Worm (Caenorhabditis elegans): Measurements from ENCODE around the gene F43C11.7.

Gene F43C11.7

ce11 chrII:2335572-2335971 lies at the start of gene F43C11.7:
F43C11.7 (plus strand) TSS chrII:2335897.
- TF ChIP-seq dao-5 (tag; optimal IDR thresholded peaks at IDR 0.05) (no peak), W03F9.2 (tag; optimal IDR thresholded peaks at IDR 0.05) (no peak), him-1 (tag; optimal IDR thresholded peaks at IDR 0.05) (no peak)

DNA sequence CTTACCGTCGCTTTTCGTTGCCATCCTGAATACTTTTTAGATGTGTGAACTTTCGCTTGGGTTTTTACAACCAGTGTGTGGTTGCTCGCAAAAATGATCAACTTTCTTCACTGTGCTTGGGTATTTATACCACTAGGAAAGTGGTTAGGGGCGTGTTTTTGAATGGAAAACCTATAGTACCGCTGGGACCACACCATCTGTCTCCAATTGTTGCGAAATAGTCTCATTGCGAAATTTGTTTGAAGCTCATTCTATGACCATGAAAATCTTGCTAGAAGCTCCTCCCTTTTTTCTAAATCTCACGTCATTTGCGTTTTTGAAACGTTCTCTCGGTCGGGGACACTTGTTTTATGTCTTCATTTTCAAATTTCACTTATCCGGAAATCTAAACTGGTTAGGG lies 46.9 kb upstream of the F43C11.7 start, which contains the start of the genes K09F6.10 and K09F6.13:
K09F6.10 (minus strand) TSS at position 86 of the 400 bp plus-strand sequence.
K09F6.13 (plus strand) TSS at position 317 of the 400 bp plus-strand sequence.
- no peak for TF ChIP-seq dao-5 (tag; optimal IDR thresholded peaks at IDR 0.05)
- TF ChIP-seq W03F9.2 (tag; optimal IDR thresholded peaks at IDR 0.05), result no peak
- TF ChIP-seq him-1 (tag; optimal IDR thresholded peaks at IDR 0.05), result no peak

DNA sequence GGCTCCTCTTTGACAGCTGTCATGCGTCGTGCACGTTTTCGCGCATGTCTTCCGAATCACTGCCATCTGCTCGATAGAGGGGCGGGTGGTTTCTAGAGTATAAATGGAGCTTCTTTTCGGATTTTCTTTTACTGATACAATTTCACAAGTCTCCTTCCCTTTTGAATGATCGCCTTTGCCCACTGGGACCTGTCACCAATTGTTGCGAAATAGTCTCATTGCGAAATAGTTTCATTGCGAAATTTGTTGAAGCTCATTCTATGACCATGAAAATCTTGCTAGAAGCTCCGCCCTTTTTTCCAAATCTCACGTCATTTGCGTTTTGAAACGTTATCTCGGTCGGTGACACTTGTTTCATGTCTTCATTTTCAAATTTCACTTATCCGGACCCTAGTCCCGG lies 46.3 kb upstream of the F43C11.7 start:
- no peak for TF ChIP-seq him-1 (tag; optimal IDR thresholded peaks at IDR 0.05)
- no peak for TF ChIP-seq dao-5 (tag; optimal IDR thresholded peaks at IDR 0.05)
- no peak for TF ChIP-seq W03F9.2 (tag; optimal IDR thresholded peaks at IDR 0.05)

ce11 chrII:2292027-2292426 lies 43.7 kb upstream of the F43C11.7 start, which contains the start of gene K09F6.7:
K09F6.7 (minus strand) TSS chrII:2292127.
- no peak for TF ChIP-seq W03F9.2 (tag; optimal IDR thresholded peaks at IDR 0.05)

- no peak for TF ChIP-seq him-1 (tag; optimal IDR thresholded peaks at IDR 0.05)
- TF ChIP-seq W03F9.2 (tag; optimal IDR thresholded peaks at IDR 0.05), result no peak
- TF ChIP-seq dao-5 (tag; optimal IDR thresholded peaks at IDR 0.05), result no peak
These were observed 43.1 kb upstream of the F43C11.7 start for ce11 chrII:2292549-2292948.

DNA sequence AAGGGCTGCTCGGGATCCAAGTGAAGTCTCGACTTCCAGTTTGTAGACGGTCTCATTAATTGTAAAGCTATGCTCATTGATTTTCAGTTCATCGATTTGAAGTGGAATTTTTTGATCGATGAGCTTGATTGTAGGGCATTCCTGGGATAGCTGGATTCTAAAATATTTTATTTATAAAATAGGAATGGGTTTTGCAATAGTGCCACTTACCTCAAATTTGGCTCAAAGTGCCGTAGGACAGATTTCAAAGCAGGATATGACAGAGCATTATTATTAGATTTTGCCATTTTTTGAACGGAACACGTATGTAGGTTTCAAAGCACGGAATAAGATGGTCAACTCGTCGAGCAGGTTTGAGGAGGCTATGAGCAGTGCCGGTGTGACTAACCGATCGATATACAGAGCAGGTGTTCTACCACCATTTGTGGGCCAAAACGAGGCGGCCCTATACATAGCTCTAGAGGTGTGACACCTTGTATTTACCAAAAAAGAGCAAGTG lies 39.8 kb upstream of the F43C11.7 start, which contains the start of gene fbxc-25:
fbxc-25 (minus strand) TSS at position 449 of the 499 bp plus-strand sequence.
- no peak for TF ChIP-seq W03F9.2 (tag; optimal IDR thresholded peaks at IDR 0.05)
- TF ChIP-seq dao-5 (tag; optimal IDR thresholded peaks at IDR 0.05), result no peak
- no peak for TF ChIP-seq him-1 (tag; optimal IDR thresholded peaks at IDR 0.05)

- no peak for TF ChIP-seq W03F9.2 (tag; optimal IDR thresholded peaks at IDR 0.05)
- no peak for TF ChIP-seq dao-5 (tag; optimal IDR thresholded peaks at IDR 0.05)
- no peak for TF ChIP-seq him-1 (tag; optimal IDR thresholded peaks at IDR 0.05)
These were observed 37.0 kb upstream of the F43C11.7 start, which contains the start of gene B0281.4 for ce11 chrII:2298742-2299141. B0281.4 (minus strand) TSS chrII:2298842.

DNA sequence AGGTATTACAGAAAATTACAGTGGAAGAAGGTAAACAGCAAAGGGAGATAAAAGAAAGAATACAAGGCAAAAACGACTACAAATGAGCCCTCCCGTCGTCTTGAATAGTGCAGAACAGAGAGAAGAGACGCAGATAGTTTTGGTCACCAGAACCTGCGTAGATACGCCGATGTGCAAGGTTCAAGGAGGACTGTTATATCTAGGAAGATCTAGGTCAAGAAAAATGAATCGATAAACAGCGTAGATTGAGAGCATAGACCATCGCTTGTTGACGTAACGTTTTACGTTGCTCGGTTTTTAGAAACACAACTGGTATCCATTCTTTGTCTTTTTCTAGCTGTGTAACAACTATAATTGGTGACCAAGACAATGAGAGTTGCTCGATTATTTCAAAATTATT lies 34.8 kb upstream of the F43C11.7 start, which contains the start of gene B0281.5:
B0281.5 (minus strand) TSS at position 101 of the 400 bp plus-strand sequence.
- TF ChIP-seq dao-5 (tag; optimal IDR thresholded peaks at IDR 0.05), result no peak
- no peak for TF ChIP-seq him-1 (tag; optimal IDR thresholded peaks at IDR 0.05)
- no peak for TF ChIP-seq W03F9.2 (tag; optimal IDR thresholded peaks at IDR 0.05)

DNA sequence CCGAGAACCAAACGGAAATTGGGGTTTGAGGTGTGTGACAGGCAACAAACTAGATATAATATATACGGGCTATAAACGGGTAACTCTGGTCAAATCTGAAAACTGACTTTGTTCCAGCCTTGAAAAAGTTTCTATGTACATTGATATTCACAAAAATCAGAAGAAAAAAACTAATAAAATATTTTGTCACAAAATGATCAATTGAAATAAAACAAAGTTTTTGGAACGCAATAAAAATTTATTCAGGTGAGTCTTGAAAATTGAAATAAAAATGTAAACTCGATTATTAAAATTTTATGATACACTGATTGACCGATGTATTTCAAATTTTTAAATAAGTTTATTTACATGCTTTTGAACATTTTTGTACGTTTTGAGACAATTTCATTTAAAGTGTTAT lies 33.4 kb upstream of the F43C11.7 start, which contains the start of gene B0281.6:
B0281.6 (minus strand) TSS at position 101 of the 400 bp plus-strand sequence.
- TF ChIP-seq him-1 (tag; optimal IDR thresholded peaks at IDR 0.05) (no peak), W03F9.2 (tag; optimal IDR thresholded peaks at IDR 0.05) (no peak), dao-5 (tag; optimal IDR thresholded peaks at IDR 0.05) (no peak)

DNA sequence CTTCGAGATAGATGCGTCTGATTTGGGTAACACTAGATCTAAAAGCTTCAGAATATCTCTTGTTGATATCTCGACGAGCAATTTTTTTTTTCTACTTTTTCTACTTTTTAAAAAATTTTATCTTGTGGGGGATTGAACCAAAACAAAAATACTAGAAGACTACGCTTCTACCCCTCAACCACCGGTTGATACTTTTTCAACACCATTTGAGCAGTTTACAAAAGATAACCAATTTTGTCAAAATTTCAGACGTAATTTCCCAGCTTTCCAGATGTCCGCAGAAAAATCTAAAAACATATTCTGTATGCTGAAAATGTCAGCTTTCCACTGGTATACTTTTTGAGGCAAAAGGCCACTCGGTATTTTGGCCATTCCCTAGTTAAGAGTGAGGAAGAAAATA lies 31.1 kb upstream of the F43C11.7 start:
- TF ChIP-seq dao-5 (tag; optimal IDR thresholded peaks at IDR 0.05), result no peak
- TF ChIP-seq W03F9.2 (tag; optimal IDR thresholded peaks at IDR 0.05), result no peak
- no peak for TF ChIP-seq him-1 (tag; optimal IDR thresholded peaks at IDR 0.05)

- TF ChIP-seq dao-5 (tag; optimal IDR thresholded peaks at IDR 0.05), result no peak
These were observed 30.2 kb upstream of the F43C11.7 start for ce11 chrII:2305507-2305906.

DNA sequence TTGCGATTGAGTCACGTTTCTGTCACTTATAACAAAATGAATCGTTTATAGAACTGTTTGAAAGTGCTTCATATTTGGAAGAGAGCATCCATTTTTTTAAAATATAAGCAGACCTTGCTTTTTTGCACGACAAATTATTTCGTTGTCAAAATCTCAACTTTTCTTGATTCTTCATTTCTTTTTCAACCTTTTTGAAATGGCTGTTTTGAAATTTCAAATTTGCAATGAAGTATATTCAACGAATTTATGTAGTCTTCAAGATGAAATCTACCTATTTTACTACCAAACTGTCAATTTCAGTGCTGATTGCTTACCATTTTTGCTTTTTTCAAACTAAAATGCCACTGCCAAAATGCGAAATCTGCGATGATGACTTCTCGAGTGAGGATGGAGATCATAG lies 29.0 kb upstream of the F43C11.7 start, which contains the start of gene B0281.3:
B0281.3 (plus strand) TSS at position 301 of the 400 bp plus-strand sequence.
- TF ChIP-seq him-1 (tag; optimal IDR thresholded peaks at IDR 0.05) (no peak), W03F9.2 (tag; optimal IDR thresholded peaks at IDR 0.05) (no peak), dao-5 (tag; optimal IDR thresholded peaks at IDR 0.05) (no peak)

- TF ChIP-seq W03F9.2 (tag; optimal IDR thresholded peaks at IDR 0.05), result no peak
- TF ChIP-seq him-1 (tag; optimal IDR thresholded peaks at IDR 0.05), result no peak
- TF ChIP-seq dao-5 (tag; optimal IDR thresholded peaks at IDR 0.05), result no peak
These were observed 22.9 kb upstream of the F43C11.7 start, which contains the start of the genes trim-21 and B0281.1 for ce11 chrII:2312747-2313146. trim-21 (minus strand) TSS chrII:2312847. B0281.1 (plus strand) TSS chrII:2313067.

- no peak for TF ChIP-seq dao-5 (tag; optimal IDR thresholded peaks at IDR 0.05)
- no peak for TF ChIP-seq him-1 (tag; optimal IDR thresholded peaks at IDR 0.05)
- no peak for TF ChIP-seq W03F9.2 (tag; optimal IDR thresholded peaks at IDR 0.05)
These were observed 17.8 kb upstream of the F43C11.7 start, which contains the start of the genes ZK1240.5 and ZK1240.9 for ce11 chrII:2317883-2318357. ZK1240.5 (minus strand) TSS chrII:2317933. ZK1240.9 (plus strand) TSS chrII:2318189.
